Worm (Caenorhabditis elegans): ENCODE measurements around the gene msp-57.
A peak's percentile ranks its signal among the peaks of the same experiment; 100 is the strongest.

The msp-57 gene

DNA sequence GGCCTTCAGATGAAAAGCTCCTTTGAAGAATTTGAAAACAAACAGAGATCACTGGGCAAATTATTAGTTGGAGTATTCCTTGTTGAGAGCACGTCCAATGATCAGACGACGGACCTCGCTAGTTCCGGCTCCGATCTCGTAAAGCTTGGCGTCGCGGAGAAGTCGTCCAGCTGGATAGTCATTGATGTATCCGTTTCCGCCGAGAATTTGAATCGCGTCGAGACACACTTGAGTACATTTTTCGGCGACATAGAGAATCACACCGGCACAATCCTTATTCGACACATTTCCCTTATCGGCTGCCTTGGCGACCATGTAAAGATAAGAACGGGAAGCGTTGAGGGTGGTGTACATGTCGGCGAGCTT lies 24.6 kb downstream of the msp-57 start (continued):
- TF ChIP-seq F49E8.2 (tag; optimal IDR thresholded peaks at IDR 0.05; ENCODE audit: borderline replicate concordance) = no peak
- TF ChIP-seq D1046.2 (GFP tag; IDR thresholded peaks at IDR 0.05) = 0 out of 2 replicates have a peak, but pooled peaks have one; percentile 8
- TF ChIP-seq ZK546.5 (tag; optimal IDR thresholded peaks at IDR 0.05) = no peak
- TF ChIP-seq Y48G9A.11 (GFP tag; IDR thresholded peaks at IDR 0.05) = no peak
- no peak for TF ChIP-seq set-16 (GFP tag; IDR thresholded peaks at IDR 0.05)
- TF ChIP-seq ctbp-1 (GFP tag; IDR thresholded peaks at IDR 0.05) = no peak
- no peak for TF ChIP-seq ceh-32 (tag; optimal IDR thresholded peaks at IDR 0.05; ENCODE audit: poor library complexity)
- no peak for TF ChIP-seq daf-16 (GFP tag; optimal IDR thresholded peaks at IDR 0.05)
- no peak for TF ChIP-seq daf-16 (tag; optimal IDR thresholded peaks at IDR 0.05)
- TF ChIP-seq lin-13 (GFP tag; optimal IDR thresholded peaks at IDR 0.05) = no peak
- no peak for TF ChIP-seq unc-130 (GFP tag; optimal IDR thresholded peaks at IDR 0.05)
- TF ChIP-seq nhr-6 (tag; optimal IDR thresholded peaks at IDR 0.05) = no peak
- TF ChIP-seq ceh-62 (tag; optimal IDR thresholded peaks at IDR 0.05) = no peak
- TF ChIP-seq nhr-111 (GFP tag; optimal IDR thresholded peaks at IDR 0.05) = no peak
- TF ChIP-seq mxl-2 (GFP tag; conservative IDR thresholded peaks at IDR 0.05) = no peak
- TF ChIP-seq hlh-11 (tag; optimal IDR thresholded peaks at IDR 0.05) = no peak
- no peak for TF ChIP-seq lin-15B (tag; optimal IDR thresholded peaks at IDR 0.05)
- no peak for TF ChIP-seq fkh-10 (GFP tag; optimal IDR thresholded peaks at IDR 0.05)
- TF ChIP-seq dmd-6 (GFP tag; IDR thresholded peaks at IDR 0.05) = peak; percentile 12; the same call in 1 of the 2 replicates
- no peak for TF ChIP-seq aly-2 (tag; optimal IDR thresholded peaks at IDR 0.05)
- TF ChIP-seq ZK337.2 (GFP tag; IDR thresholded peaks at IDR 0.05) = no peak
- no peak for TF ChIP-seq madf-5 (GFP tag; IDR thresholded peaks at IDR 0.05)
- TF ChIP-seq nhr-237 (tag; optimal IDR thresholded peaks at IDR 0.05) = no peak
- TF ChIP-seq snpc-1.2 (GFP tag; IDR thresholded peaks at IDR 0.05) = peak; percentile 11; the same call in 1 of the 2 replicates
- TF ChIP-seq zip-2 (tag; optimal IDR thresholded peaks at IDR 0.05) = no peak
- TF ChIP-seq mxl-3 (GFP tag; optimal IDR thresholded peaks at IDR 0.05) = no peak
- no peak for TF ChIP-seq Y105C5A.15 (GFP tag; IDR thresholded peaks at IDR 0.05)
- no peak; the same call in 1 of the 2 replicates for TF ChIP-seq pha-4 (GFP tag; IDR thresholded peaks at IDR 0.05)
- no peak for TF ChIP-seq pha-4 (tag; optimal IDR thresholded peaks at IDR 0.05)
- TF ChIP-seq pqm-1 (tag; optimal IDR thresholded peaks at IDR 0.05) = no peak
- no peak for TF ChIP-seq skn-1 (tag; optimal IDR thresholded peaks at IDR 0.05)
- TF ChIP-seq attf-4 (tag; optimal IDR thresholded peaks at IDR 0.05) = no peak
- TF ChIP-seq ces-1 (GFP tag; optimal IDR thresholded peaks at IDR 0.05) = no peak
- no peak; the same call in 1 of the 2 replicates for TF ChIP-seq arid-1 (GFP tag; conservative IDR thresholded peaks at IDR 0.05)
- TF ChIP-seq zag-1 (tag; optimal IDR thresholded peaks at IDR 0.05) = no peak
- TF ChIP-seq lin-1 (GFP tag; IDR thresholded peaks at IDR 0.05) = 0 out of 2 replicates have a peak, but pooled peaks have one; percentile 10
- TF ChIP-seq cey-2 (tag; optimal IDR thresholded peaks at IDR 0.05; ENCODE audit: borderline replicate concordance, insufficient read depth) = no peak

DNA sequence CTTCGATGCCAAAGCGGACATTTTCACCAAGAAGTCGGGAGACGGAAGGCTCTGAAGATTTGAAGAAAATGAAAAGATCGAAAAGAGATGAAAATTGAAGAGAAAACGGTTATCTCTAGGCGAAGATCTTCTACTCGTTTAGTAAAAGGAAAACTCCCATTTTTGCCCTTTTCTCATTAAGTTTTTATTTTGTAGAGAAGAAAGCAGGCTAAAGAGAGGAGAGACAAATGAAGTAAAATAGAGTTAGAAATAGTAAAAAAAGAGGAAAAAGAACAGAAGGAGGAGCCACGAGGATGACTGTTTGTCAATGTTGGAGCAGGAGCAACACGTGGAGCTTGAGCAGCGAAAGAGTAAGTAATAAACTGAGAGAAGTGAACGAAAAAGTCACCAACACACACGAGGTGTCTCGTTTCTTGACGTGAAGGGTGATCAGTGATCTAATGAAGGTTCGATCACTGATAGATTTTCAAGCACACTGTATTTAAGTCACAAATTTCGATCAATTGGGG lies 26.5 kb downstream of the msp-57 start, which contains the start of gene ivd-1:
Gene ivd-1 (minus strand): TSS at position 51 of the 509 bp plus-strand sequence.
- TF ChIP-seq attf-4 (tag; optimal IDR thresholded peaks at IDR 0.05) = no peak
- TF ChIP-seq dmd-8 (GFP tag; IDR thresholded peaks at IDR 0.05) = no peak
- no peak for TF ChIP-seq nhr-10 (tag; optimal IDR thresholded peaks at IDR 0.05)
- TF ChIP-seq fos-1 (tag; optimal IDR thresholded peaks at IDR 0.05) = no peak
- no peak for TF ChIP-seq php-3 (GFP tag; IDR thresholded peaks at IDR 0.05)
- no peak for TF ChIP-seq set-16 (GFP tag; IDR thresholded peaks at IDR 0.05)
- TF ChIP-seq mes-2 (tag; optimal IDR thresholded peaks at IDR 0.05; ENCODE audit: poor library complexity, severe bottlenecking) = peak; percentile 38
- TF ChIP-seq daf-16 (GFP tag; optimal IDR thresholded peaks at IDR 0.05) = no peak
- TF ChIP-seq daf-16 (tag; optimal IDR thresholded peaks at IDR 0.05) = peak; percentile 60
- no peak for TF ChIP-seq hmg-1.1 (GFP tag; IDR thresholded peaks at IDR 0.05)
- no peak for TF ChIP-seq ceh-44 (GFP tag; IDR thresholded peaks at IDR 0.05)
- TF ChIP-seq lim-7 (GFP tag; IDR thresholded peaks at IDR 0.05) = no peak
- no peak for TF ChIP-seq duxl-1 (tag; optimal IDR thresholded peaks at IDR 0.05; ENCODE audit: poor library complexity)
- TF ChIP-seq Y75B8A.6 (GFP tag; IDR thresholded peaks at IDR 0.05) = no peak
- TF ChIP-seq cey-2 (tag; optimal IDR thresholded peaks at IDR 0.05; ENCODE audit: borderline replicate concordance, insufficient read depth) = no peak
- TF ChIP-seq vab-7 (GFP tag; IDR thresholded peaks at IDR 0.05) = no peak
- no peak for TF ChIP-seq mxl-2 (GFP tag; conservative IDR thresholded peaks at IDR 0.05)
- TF ChIP-seq nhr-48 (tag; optimal IDR thresholded peaks at IDR 0.05) = peak; percentile 29
- TF ChIP-seq nhr-77 (tag; optimal IDR thresholded peaks at IDR 0.05) = no peak
- TF ChIP-seq hlh-30 (tag; optimal IDR thresholded peaks at IDR 0.05; ENCODE audit: insufficient read depth) = peak; percentile 88
- TF ChIP-seq ceh-82 (tag; optimal IDR thresholded peaks at IDR 0.05) = no peak
